Worm (Caenorhabditis elegans): ENCODE results near the gene cogc-6.

Gene cogc-6

ce11 chrV:8201229-8201858 lies 19.8 kb downstream of the cogc-6 start, which contains the start of gene cri-2 (continued):
- no peak for TF ChIP-seq cey-2 (tag; optimal IDR thresholded peaks at IDR 0.05; ENCODE audit: borderline replicate concordance, insufficient read depth)
- no peak for TF ChIP-seq F44E2.7 (GFP tag; IDR thresholded peaks at IDR 0.05)
- no peak for TF ChIP-seq snpc-4 (tag; optimal IDR thresholded peaks at IDR 0.05)
- no peak for TF ChIP-seq zfp-2 (tag; optimal IDR thresholded peaks at IDR 0.05)
- TF ChIP-seq lin-39 (tag; optimal IDR thresholded peaks at IDR 0.05), result no peak
- TF ChIP-seq hmg-1.1 (GFP tag; IDR thresholded peaks at IDR 0.05), result no peak
- no peak for TF ChIP-seq dmd-6 (GFP tag; IDR thresholded peaks at IDR 0.05)
- TF ChIP-seq T20F7.1 (GFP tag; optimal IDR thresholded peaks at IDR 0.05), result peak; percentile 30
- TF ChIP-seq ZK546.5 (tag; optimal IDR thresholded peaks at IDR 0.05), result no peak
- TF ChIP-seq daf-8 (GFP tag; IDR thresholded peaks at IDR 0.05), result no peak
- TF ChIP-seq zip-11 (GFP tag; IDR thresholded peaks at IDR 0.05), result no peak
- TF ChIP-seq mxl-3 (GFP tag; optimal IDR thresholded peaks at IDR 0.05), result no peak
- TF ChIP-seq nhr-25 (tag; optimal IDR thresholded peaks at IDR 0.05; ENCODE audit: borderline replicate concordance, insufficient read depth), result no peak
- TF ChIP-seq nhr-41 (GFP tag; IDR thresholded peaks at IDR 0.05), result no peak
- no peak for TF ChIP-seq rbr-2 (tag; optimal IDR thresholded peaks at IDR 0.05)
- TF ChIP-seq unc-62 (GFP tag; optimal IDR thresholded peaks at IDR 0.05 in 1 of 2), result no peak
- no peak for TF ChIP-seq unc-62 (tag; optimal IDR thresholded peaks at IDR 0.05)

ce11 chrV:8198994-8199393 lies 22.1 kb downstream of the cogc-6 start, which contains the start of gene F20D6.11:
TSS of gene F20D6.11 (minus strand) at chrV:8199094.
- TF ChIP-seq zfp-3 (GFP tag; conservative IDR thresholded peaks at IDR 0.05) (no peak), Y105C5A.15 (GFP tag; IDR thresholded peaks at IDR 0.05) (no peak), daf-16 (GFP tag; optimal IDR thresholded peaks at IDR 0.05) (no peak), daf-16 (tag; optimal IDR thresholded peaks at IDR 0.05) (peak; percentile 19), unc-39 (tag; optimal IDR thresholded peaks at IDR 0.05) (no peak), hlh-11 (tag; optimal IDR thresholded peaks at IDR 0.05) (peak; percentile 5), pha-4 (GFP tag; IDR thresholded peaks at IDR 0.05) (no peak), pha-4 (tag; optimal IDR thresholded peaks at IDR 0.05) (no peak)

- TF ChIP-seq nhr-28 (tag; optimal IDR thresholded peaks at IDR 0.05) (no peak), unc-62 (GFP tag; optimal IDR thresholded peaks at IDR 0.05 in 1 of 2) (peak in 1 of 2 experiments; percentile 92), unc-62 (tag; optimal IDR thresholded peaks at IDR 0.05) (no peak), skn-1 (tag; optimal IDR thresholded peaks at IDR 0.05) (no peak), aha-1 (tag) (peak; percentile 27), gei-8 (GFP tag; optimal IDR thresholded peaks at IDR 0.05) (no peak)
These were observed 24.1 kb downstream of the cogc-6 start for ce11 chrV:8196993-8197392.

- TF ChIP-seq unc-62 (GFP tag; optimal IDR thresholded peaks at IDR 0.05 in 1 of 2), result peak in 1 of 2 experiments; percentile 33
- TF ChIP-seq unc-62 (tag; optimal IDR thresholded peaks at IDR 0.05), result no peak
- peak in 1 of 2 experiments; percentile 55 for TF ChIP-seq daf-16 (GFP tag; optimal IDR thresholded peaks at IDR 0.05)
- no peak for TF ChIP-seq daf-16 (tag; optimal IDR thresholded peaks at IDR 0.05)
- no peak for TF ChIP-seq Y75B8A.6 (GFP tag; IDR thresholded peaks at IDR 0.05)
- no peak for TF ChIP-seq zip-11 (GFP tag; IDR thresholded peaks at IDR 0.05)
- TF ChIP-seq aha-1 (tag), result peak; percentile 58
- no peak for TF ChIP-seq D1046.2 (GFP tag; IDR thresholded peaks at IDR 0.05)
- peak; percentile 41 for TF ChIP-seq hlh-30 (tag; optimal IDR thresholded peaks at IDR 0.05; ENCODE audit: insufficient read depth)
- TF ChIP-seq nhr-111 (GFP tag; optimal IDR thresholded peaks at IDR 0.05), result no peak
- peak; percentile 34 for TF ChIP-seq nhr-11 (tag; optimal IDR thresholded peaks at IDR 0.05)
These were observed 25.2 kb downstream of the cogc-6 start, which contains the start of gene F20D6.10 for ce11 chrV:8195889-8196418. TSS of gene F20D6.10 (minus strand) at chrV:8195939.

Measured in whole organism, L4 larva.